Worm (Caenorhabditis elegans) whole organism, L4 larva: ENCODE results near the gene cwp-5.
A peak's percentile ranks its signal among the peaks of the same experiment; 100 is the strongest.

Experiments used
- F10B5.3 ChIP-seq: sonication (generic microtip); optimal IDR thresholded peaks from 2 replicates; lab custom pipeline; 2016; ENCODE audit warnings: mild to moderate bottlenecking, missing genetic modification characterization, missing compliant biosample characterization
- F26F4.8 ChIP-seq: fragments of 200-800 bp; sonication (Bioruptor generic); conservative IDR thresholded peaks from 2 replicates; pipeline ENCODE4 v1.3.6; 2022; ENCODE audit warnings: missing genetic modification characterization, missing compliant biosample characterization
- F37D6.2 ChIP-seq: sonication (generic microtip); optimal IDR thresholded peaks from 2 replicates; lab custom pipeline; 2016; ENCODE audit warnings: mild to moderate bottlenecking, missing genetic modification characterization, missing compliant biosample characterization
- R02D3.7 ChIP-seq: fragments of 150-350 bp; sonication (generic microtip); optimal IDR thresholded peaks from 3 replicates; lab custom pipeline; 2014; ENCODE audit warnings: missing biosample characterization, missing genetic modification characterization
- T20F7.1 ChIP-seq: fragments of 200-800 bp; sonication (Bioruptor generic); optimal IDR thresholded peaks from 2 replicates; lab custom pipeline; 2018; ENCODE audit warnings: mild to moderate bottlenecking, missing genetic modification characterization, missing compliant biosample characterization
- Y48G9A.11 ChIP-seq: fragments of 200-800 bp; sonication (Bioruptor generic); IDR thresholded peaks from 2 replicates; pipeline ENCODE4 v1.3.6; 2022; ENCODE audit warnings: missing genetic modification reagents, missing genetic modification characterization, missing compliant biosample characterization
- Y5F2A.4 ChIP-seq: fragments of 200-800 bp; sonication (Bioruptor generic); optimal IDR thresholded peaks from 2 replicates; lab custom pipeline; 2018; ENCODE audit warnings: mild to moderate bottlenecking, missing genetic modification characterization, missing compliant biosample characterization
- aha-1 ChIP-seq: fragments of 150-350 bp; peaks from one replicate; lab custom pipeline; 2014; ENCODE audit warnings: missing biosample characterization, missing genetic modification characterization
- ceh-62 ChIP-seq: sonication (generic microtip); optimal IDR thresholded peaks from 2 replicates; lab custom pipeline; 2017; ENCODE audit warnings: missing biosample characterization, missing genetic modification characterization
- ceh-82 ChIP-seq: sonication (generic microtip); optimal IDR thresholded peaks from 2 replicates; lab custom pipeline; 2017; ENCODE audit warnings: missing biosample characterization, missing genetic modification characterization
- ces-1 ChIP-seq: fragments of 150-350 bp; sonication (generic microtip); optimal IDR thresholded peaks from 4 replicates; lab custom pipeline; 2014; ENCODE audit warnings: missing biosample characterization, missing genetic modification reagents, missing genetic modification characterization
- ctbp-1 ChIP-seq: fragments of 200-800 bp; sonication (Bioruptor generic); IDR thresholded peaks from 2 replicates; pipeline ENCODE4 v1.3.6; 2022; ENCODE audit warnings: missing genetic modification reagents, missing genetic modification characterization, missing compliant biosample characterization
- daf-19 ChIP-seq: fragments of 200-800 bp; sonication (Bioruptor generic); conservative IDR thresholded peaks from 2 replicates; pipeline ENCODE4 v1.3.6; 2022; ENCODE audit warnings: missing genetic modification characterization, missing compliant biosample characterization
- dmd-8 ChIP-seq: fragments of 200-800 bp; sonication (Bioruptor generic); IDR thresholded peaks from 2 replicates; pipeline ENCODE4 v1.3.6; 2022; ENCODE audit warnings: missing genetic modification characterization, missing compliant biosample characterization
- dve-1 ChIP-seq: sonication (generic microtip); optimal IDR thresholded peaks from 2 replicates; lab custom pipeline; 2017; ENCODE audit warnings: antibody characterized with exemption, mild to moderate bottlenecking, missing genetic modification characterization, missing compliant biosample characterization; ENCODE audit not compliant: insufficient read depth
- egl-43 ChIP-seq: fragments of 200-800 bp; sonication (Bioruptor generic); IDR thresholded peaks from 2 replicates; pipeline ENCODE4 v1.3.6; 2022; ENCODE audit warnings: missing genetic modification reagents, missing genetic modification characterization, missing compliant biosample characterization
- fkh-10 ChIP-seq: fragments of 150-350 bp; optimal IDR thresholded peaks from 2 replicates; lab custom pipeline; 2014; ENCODE audit warnings: missing biosample characterization, missing genetic modification reagents, missing genetic modification characterization
- fos-1 ChIP-seq: fragments of 150-350 bp; optimal IDR thresholded peaks from 2 replicates; lab custom pipeline; 2014; ENCODE audit warnings: missing biosample characterization, missing genetic modification characterization
- hlh-30 ChIP-seq: sonication (generic microtip); optimal IDR thresholded peaks from 2 replicates; lab custom pipeline; 2017; ENCODE audit warnings: antibody characterized with exemption, mild to moderate bottlenecking, missing genetic modification characterization, missing compliant biosample characterization; ENCODE audit not compliant: insufficient read depth
- hmg-1.1 ChIP-seq: fragments of 200-800 bp; sonication (Bioruptor generic); IDR thresholded peaks from 2 replicates; pipeline ENCODE4 v1.3.6; 2022; ENCODE audit warnings: missing genetic modification reagents, missing genetic modification characterization, missing compliant biosample characterization
- jun-1 ChIP-seq: fragments of 150-350 bp; optimal IDR thresholded peaks from 2 replicates; lab custom pipeline; 2014; ENCODE audit warnings: missing biosample characterization, missing genetic modification reagents, missing genetic modification characterization
- lim-7 ChIP-seq: fragments of 200-800 bp; sonication (Bioruptor generic); IDR thresholded peaks from 2 replicates; pipeline ENCODE4 v1.3.6; 2022; ENCODE audit warnings: missing genetic modification characterization, missing compliant biosample characterization
- lin-1 ChIP-seq: fragments of 200-800 bp; sonication (Bioruptor generic); IDR thresholded peaks from 2 replicates; pipeline ENCODE4 v1.3.6; 2022; ENCODE audit warnings: missing genetic modification reagents, missing genetic modification characterization, missing compliant biosample characterization
- lin-15B ChIP-seq: fragments of 150-350 bp; sonication (generic microtip); optimal IDR thresholded peaks from 3 replicates; lab custom pipeline; 2014; ENCODE audit warnings: missing biosample characterization, missing genetic modification characterization
- lin-29 ChIP-seq: fragments of 200-800 bp; sonication (Bioruptor generic); IDR thresholded peaks from 2 replicates; pipeline ENCODE4 v1.3.6; 2022; ENCODE audit warnings: missing genetic modification reagents, missing genetic modification characterization, missing compliant biosample characterization
- lin-38 ChIP-seq: fragments of 200-800 bp; sonication (Bioruptor generic); IDR thresholded peaks from 2 replicates; pipeline ENCODE4 v1.3.6; 2022; ENCODE audit warnings: missing genetic modification reagents, missing genetic modification characterization, missing compliant biosample characterization
- lin-39 ChIP-seq: fragments of 150-350 bp; optimal IDR thresholded peaks from 2 replicates; lab custom pipeline; 2014; ENCODE audit warnings: missing biosample characterization, missing genetic modification reagents, missing genetic modification characterization
- lsy-2 ChIP-seq, 2 experiments: fragments of 150-350 bp in 1 of 2; sonication (generic microtip) in 1 of 2; optimal IDR thresholded peaks; 2 replicates each; lab custom pipeline; 2014 to 2017; ENCODE audit warnings: missing biosample characterization in 2 of 2, missing genetic modification characterization in 2 of 2
- madf-9 ChIP-seq: fragments of 200-800 bp; sonication (Bioruptor generic); conservative IDR thresholded peaks from 2 replicates; pipeline ENCODE4 v1.3.6; 2022; ENCODE audit warnings: missing genetic modification reagents, missing genetic modification characterization, missing compliant biosample characterization
- mdl-1 ChIP-seq, 2 experiments: fragments of 150-350 bp in 1 of 2; sonication (generic microtip) in 1 of 2; optimal IDR thresholded peaks; 2 replicates each; lab custom pipeline; 2014 to 2017; ENCODE audit warnings: missing biosample characterization in 2 of 2, missing genetic modification characterization in 2 of 2
- mep-1 ChIP-seq: fragments of 150-350 bp; sonication (generic microtip); optimal IDR thresholded peaks from 3 replicates; lab custom pipeline; 2014; ENCODE audit warnings: missing biosample characterization, missing genetic modification characterization
- mes-2 ChIP-seq: sonication (generic microtip); optimal IDR thresholded peaks from 2 replicates; lab custom pipeline; 2016; ENCODE audit warnings: missing genotype, mild to moderate bottlenecking, missing genetic modification characterization, missing compliant biosample characterization; ENCODE audit not compliant: poor library complexity, severe bottlenecking
- nhr-111 ChIP-seq: fragments of 200-800 bp; sonication (Bioruptor generic); optimal IDR thresholded peaks from 2 replicates; lab custom pipeline; 2018; ENCODE audit warnings: mild to moderate bottlenecking, missing genetic modification characterization, missing compliant biosample characterization
- nhr-41 ChIP-seq: fragments of 200-800 bp; sonication (Bioruptor generic); IDR thresholded peaks from 2 replicates; pipeline ENCODE4 v1.3.6; 2022; ENCODE audit warnings: missing genetic modification reagents, missing genetic modification characterization, missing compliant biosample characterization
- nhr-42 ChIP-seq: fragments of 200-800 bp; sonication (Bioruptor generic); IDR thresholded peaks from 2 replicates; pipeline ENCODE4 v1.3.6; 2022; ENCODE audit warnings: missing genetic modification characterization, missing compliant biosample characterization
- nhr-48 ChIP-seq: sonication (generic microtip); optimal IDR thresholded peaks from 2 replicates; lab custom pipeline; 2016; ENCODE audit warnings: mild to moderate bottlenecking, missing genetic modification characterization, missing compliant biosample characterization
- nhr-76 ChIP-seq: fragments of 150-350 bp; optimal IDR thresholded peaks from 2 replicates; lab custom pipeline; 2014; ENCODE audit warnings: missing biosample characterization, missing genetic modification characterization
- nhr-77 ChIP-seq: fragments of 150-350 bp; optimal IDR thresholded peaks from 2 replicates; lab custom pipeline; 2014; ENCODE audit warnings: missing biosample characterization, missing genetic modification characterization
- php-3 ChIP-seq: fragments of 200-800 bp; sonication (Bioruptor generic); IDR thresholded peaks from 2 replicates; pipeline ENCODE4 v1.3.6; 2022; ENCODE audit warnings: missing genetic modification reagents, missing genetic modification characterization, missing compliant biosample characterization
- rbr-2 ChIP-seq: sonication (generic microtip); optimal IDR thresholded peaks from 2 replicates; lab custom pipeline; 2016; ENCODE audit warnings: missing genotype, missing genetic modification characterization, missing compliant biosample characterization
- skn-1 ChIP-seq: fragments of 150-350 bp; optimal IDR thresholded peaks from 2 replicates; lab custom pipeline; 2014; ENCODE audit warnings: missing biosample characterization, missing genetic modification characterization
- snpc-4 ChIP-seq: fragments of 150-350 bp; optimal IDR thresholded peaks from 2 replicates; lab custom pipeline; 2014; ENCODE audit warnings: missing biosample characterization, missing genetic modification characterization
- spr-1 ChIP-seq: sonication (generic microtip); optimal IDR thresholded peaks from 2 replicates; lab custom pipeline; 2016; ENCODE audit warnings: mild to moderate bottlenecking, missing genetic modification characterization, missing compliant biosample characterization
- tag-97 ChIP-seq: fragments of 200-800 bp; sonication (Bioruptor generic); IDR thresholded peaks from 2 replicates; pipeline ENCODE4 v1.3.6; 2022; ENCODE audit warnings: missing genetic modification characterization, missing compliant biosample characterization
- tra-1 ChIP-seq: fragments of 200-800 bp; sonication (Bioruptor generic); IDR thresholded peaks from 2 replicates; pipeline ENCODE4 v1.3.6; 2022; ENCODE audit warnings: missing genetic modification reagents, missing genetic modification characterization, missing compliant biosample characterization
- unc-130 ChIP-seq: sonication (generic microtip); optimal IDR thresholded peaks from 2 replicates; lab custom pipeline; 2016; ENCODE audit warnings: missing genetic modification reagents, missing genetic modification characterization, missing compliant biosample characterization
- zag-1 ChIP-seq: fragments of 150-350 bp; optimal IDR thresholded peaks from 2 replicates; lab custom pipeline; 2014; ENCODE audit warnings: missing biosample characterization, missing genetic modification characterization
- zfp-3 ChIP-seq: fragments of 200-800 bp; sonication (Bioruptor generic); conservative IDR thresholded peaks from 2 replicates; pipeline ENCODE4 v1.3.6; 2022; ENCODE audit warnings: missing genetic modification reagents, missing genetic modification characterization, missing compliant biosample characterization
- zip-2 ChIP-seq: fragments of 150-350 bp; optimal IDR thresholded peaks from 2 replicates; lab custom pipeline; 2014; ENCODE audit warnings: missing biosample characterization, missing genetic modification characterization
- ztf-11 ChIP-seq: fragments of 150-350 bp; optimal IDR thresholded peaks from 2 replicates; lab custom pipeline; 2014; ENCODE audit warnings: missing biosample characterization, missing genetic modification characterization
- ztf-7 ChIP-seq: fragments of 150-350 bp; optimal IDR thresholded peaks from 2 replicates; lab custom pipeline; 2014; ENCODE audit warnings: missing biosample characterization, missing genetic modification characterization

The cwp-5 gene

DNA sequence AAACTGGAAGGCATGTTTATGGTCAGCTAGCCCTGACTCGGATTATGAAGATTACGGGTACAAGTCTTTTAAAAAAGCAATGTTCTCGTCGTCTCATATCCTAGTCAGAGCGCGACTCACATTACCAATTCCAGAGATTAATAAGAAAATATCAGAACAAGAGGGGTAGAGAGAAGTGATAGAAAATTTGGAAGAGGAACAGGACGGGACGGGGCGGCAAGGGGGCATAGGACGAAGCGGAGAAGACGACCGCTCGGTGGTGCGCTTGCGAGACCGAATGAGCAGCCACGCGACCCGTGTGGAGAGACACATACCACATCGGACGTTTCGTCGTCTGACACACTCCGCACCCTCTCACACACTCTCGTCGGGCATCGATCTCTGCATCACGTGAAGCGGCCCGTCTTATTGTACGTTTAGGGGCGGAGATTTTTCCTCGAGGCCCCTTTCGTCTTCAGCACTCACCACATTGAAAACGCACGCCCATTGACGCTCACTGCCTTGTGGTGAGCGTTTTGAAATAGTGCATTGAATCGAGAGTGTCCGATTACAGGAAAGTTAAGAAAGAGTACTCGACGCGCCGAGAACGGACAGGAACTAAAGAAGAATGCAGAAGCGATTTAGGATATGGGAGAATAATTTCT, 44.7 kb downstream of the cwp-5 start (continued):
- TF ChIP-seq spr-1 (peak; percentile 88), zip-2 (tag; lab: Kevin White, UChicago) (peak; percentile 74), dve-1 (tag; lab: Kevin White, UChicago) (peak; percentile 93), F10B5.3 (peak; percentile 56), mep-1 (tag; lab: Kevin White, UChicago) (peak; percentile 98), ztf-7 (peak; percentile 77), jun-1 (peak; percentile 87), skn-1 (no peak), rbr-2 (tag; lab: Kevin White, UChicago) (peak; percentile 97), lin-1 (GFP tag; lab: Robert Waterston, UW) (peak; percentile 82), fos-1 (peak; percentile 6), ctbp-1 (GFP tag; lab: Robert Waterston, UW) (peak; percentile 97), zag-1 (tag; lab: Kevin White, UChicago) (no peak), nhr-42 (GFP tag; lab: Robert Waterston, UW) (peak; percentile 85; the same call in 1 of the 2 replicates), tra-1 (GFP tag; lab: Robert Waterston, UW) (peak; percentile 89), egl-43 (GFP tag; lab: Robert Waterston, UW) (peak; percentile 98), fkh-10 (peak; percentile 96), ceh-82 (tag; lab: Kevin White, UChicago) (no peak), php-3 (GFP tag; lab: Robert Waterston, UW) (peak; percentile 85; the same call in 1 of the 2 replicates), Y48G9A.11 (GFP tag; lab: Robert Waterston, UW) (peak; percentile 61; the same call in 1 of the 2 replicates), mdl-1 (tag; optimal IDR thresholded peaks at IDR 0.05; lab: Kevin White, UChicago) (peak; percentile 97 to 100), hmg-1.1 (GFP tag; lab: Robert Waterston, UW) (peak; percentile 96), daf-19 (peak; percentile 63; the same call in 1 of the 2 replicates), F37D6.2 (tag; lab: Kevin White, UChicago) (peak; percentile 93), nhr-76 (tag; lab: Kevin White, UChicago) (peak; percentile 27), nhr-48 (peak; percentile 94), R02D3.7 (tag; lab: Kevin White, UChicago) (no peak), madf-9 (GFP tag; lab: Robert Waterston, UW) (peak; percentile 89), F26F4.8 (GFP tag; lab: Robert Waterston, UW) (no peak), ztf-11 (no peak), lsy-2 (tag; optimal IDR thresholded peaks at IDR 0.05; lab: Kevin White, UChicago) (peak; percentile 87 to 91), dmd-8 (GFP tag; lab: Robert Waterston, UW) (peak; percentile 57; the same call in 1 of the 2 replicates), nhr-41 (GFP tag; lab: Robert Waterston, UW) (peak; percentile 32; the same call in 1 of the 2 replicates), nhr-77 (tag; lab: Kevin White, UChicago) (peak; percentile 86), snpc-4 (no peak), unc-130 (GFP tag; lab: Kevin White, UChicago) (no peak), T20F7.1 (GFP tag; lab: Kevin White, UChicago) (peak; percentile 80), lim-7 (peak; percentile 67), nhr-111 (GFP tag; lab: Kevin White, UChicago) (no peak), mes-2 (tag; lab: Kevin White, UChicago) (peak; percentile 80), Y5F2A.4 (peak; percentile 46), lin-39 (tag; lab: Kevin White, UChicago) (peak; percentile 77), hlh-30 (tag; lab: Kevin White, UChicago) (peak; percentile 100), ces-1 (GFP tag; lab: Kevin White, UChicago) (peak; percentile 40), lin-29 (GFP tag; lab: Robert Waterston, UW) (no peak; the same call in 1 of the 2 replicates), zfp-3 (GFP tag; lab: Robert Waterston, UW) (no peak; the same call in 1 of the 2 replicates), aha-1 (peak; percentile 100), lin-15B (tag; lab: Kevin White, UChicago) (no peak), ceh-62 (no peak), tag-97 (GFP tag; lab: Robert Waterston, UW) (no peak), lin-38 (GFP tag; lab: Robert Waterston, UW) (peak; percentile 58)
